Worm (Caenorhabditis elegans) whole organism, late embryonic: Measurements from ENCODE around the gene R02E4.3.

ENCODE experiments used
- C08G9.2 ChIP-seq: sonication (generic microtip); optimal IDR thresholded peaks from 2 replicates; lab custom pipeline; 2016; ENCODE audit warnings: mild to moderate bottlenecking, missing genetic modification characterization, moderate library complexity, missing compliant biosample characterization
- ama-1 ChIP-seq: fragments of 150-350 bp; optimal IDR thresholded peaks from 2 replicates; lab custom pipeline; 2014
- ceh-6 ChIP-seq: fragments of 200-800 bp; sonication (Bioruptor generic); optimal IDR thresholded peaks from 2 replicates; lab custom pipeline; 2018; ENCODE audit warnings: mild to moderate bottlenecking, missing genetic modification characterization, missing compliant biosample characterization
- dmd-4 ChIP-seq: sonication (generic microtip); optimal IDR thresholded peaks from 2 replicates; lab custom pipeline; 2016; ENCODE audit warnings: borderline replicate concordance, missing genetic modification characterization, missing compliant biosample characterization
- ets-4 ChIP-seq: sonication (generic microtip); optimal IDR thresholded peaks from 2 replicates; lab custom pipeline; 2016; ENCODE audit warnings: missing genetic modification characterization, missing compliant biosample characterization
- fkh-10 ChIP-seq: fragments of 150-350 bp; optimal IDR thresholded peaks from 2 replicates; lab custom pipeline; 2014; ENCODE audit warnings: missing biosample characterization, missing genetic modification reagents, missing genetic modification characterization
- hlh-13 ChIP-seq: fragments of 200-800 bp; sonication (Bioruptor generic); optimal IDR thresholded peaks from 2 replicates; lab custom pipeline; 2018; ENCODE audit warnings: mild to moderate bottlenecking, missing genetic modification characterization, missing compliant biosample characterization
- pqm-1 ChIP-seq: sonication (generic microtip); optimal IDR thresholded peaks from 2 replicates; lab custom pipeline; 2016; ENCODE audit warnings: missing genetic modification characterization, missing compliant biosample characterization
- unc-86 ChIP-seq: sonication (generic microtip); optimal IDR thresholded peaks from 2 replicates; lab custom pipeline; 2016; ENCODE audit warnings: missing genetic modification characterization, missing compliant biosample characterization

DNA sequence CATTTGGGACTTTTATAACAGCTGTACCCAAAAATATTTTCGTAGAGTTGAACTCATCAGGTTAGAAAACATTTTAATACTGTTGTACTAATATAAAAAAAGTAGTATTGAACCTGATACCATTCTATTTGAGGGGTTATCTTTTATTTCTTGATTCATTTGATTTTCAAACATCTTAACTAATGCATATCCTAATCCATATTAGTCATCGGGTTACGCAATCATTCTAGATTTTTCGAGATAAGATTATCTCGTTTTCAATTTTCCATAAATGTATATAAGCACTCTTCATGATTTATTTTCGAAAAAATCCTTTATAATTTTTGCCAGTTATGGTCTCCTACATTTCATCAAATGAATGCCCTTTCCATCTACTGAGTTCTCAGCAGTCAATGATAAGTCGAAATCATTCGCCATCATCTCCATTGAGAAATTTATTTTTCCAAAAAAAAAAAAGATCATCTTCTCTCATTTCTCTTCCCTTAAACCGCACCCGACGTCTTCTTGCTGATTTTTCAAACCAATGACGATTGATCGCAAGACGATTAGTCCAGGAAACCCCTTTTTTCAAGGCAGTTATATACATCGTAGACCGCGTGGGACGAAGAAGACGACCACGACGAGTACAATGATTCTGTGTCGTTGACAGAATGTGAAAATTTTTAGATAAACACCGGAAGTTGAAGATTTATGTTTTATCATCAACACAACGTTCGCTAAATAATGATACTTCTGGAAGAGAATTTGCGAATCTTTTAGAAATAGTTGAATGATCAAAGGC is 36.7 kb upstream of the R02E4.3 start:
- TF ChIP-seq unc-86 (tag; lab: Kevin White, UChicago) (no peak), C08G9.2 (tag; lab: Kevin White, UChicago) (no peak), fkh-10 (no peak), ama-1 (lab: Kevin White, UChicago) (no peak), pqm-1 (tag; lab: Kevin White, UChicago) (no peak), dmd-4 (tag; lab: Kevin White, UChicago) (no peak), hlh-13 (GFP tag; lab: Kevin White, UChicago) (no peak), ets-4 (tag; lab: Kevin White, UChicago) (no peak), ceh-6 (GFP tag; lab: Kevin White, UChicago) (no peak)
